Worm (Caenorhabditis elegans): Measurements from ENCODE around the gene afmd-1.

- TF ChIP-seq zip-8 (tag; optimal IDR thresholded peaks at IDR 0.05) (no peak), unc-39 (tag; optimal IDR thresholded peaks at IDR 0.05) (no peak), ces-1 (GFP tag; optimal IDR thresholded peaks at IDR 0.05) (peak; percentile 76), nhr-12 (tag; optimal IDR thresholded peaks at IDR 0.05) (no peak), unc-62 (GFP tag; optimal IDR thresholded peaks at IDR 0.05) (no peak), nhr-28 (tag; optimal IDR thresholded peaks at IDR 0.05) (no peak), sptf-1 (tag; optimal IDR thresholded peaks at IDR 0.05) (no peak), pha-4 (tag; optimal IDR thresholded peaks at IDR 0.05) (no peak)
Observed at ce11 chrIV:7274969-7275548, 31.0 kb downstream of the afmd-1 start.

All from whole organism, mixed stage, embryonic.